Worm (Caenorhabditis elegans): ENCODE results near the gene asm-2.

Gene asm-2

ce11 chrX:11290528-11290927, 33.5 kb downstream of the asm-2 start:
- TF ChIP-seq ets-4 (tag; optimal IDR thresholded peaks at IDR 0.05) (no peak), ceh-48 (tag; optimal IDR thresholded peaks at IDR 0.05) (peak; percentile 72)

DNA sequence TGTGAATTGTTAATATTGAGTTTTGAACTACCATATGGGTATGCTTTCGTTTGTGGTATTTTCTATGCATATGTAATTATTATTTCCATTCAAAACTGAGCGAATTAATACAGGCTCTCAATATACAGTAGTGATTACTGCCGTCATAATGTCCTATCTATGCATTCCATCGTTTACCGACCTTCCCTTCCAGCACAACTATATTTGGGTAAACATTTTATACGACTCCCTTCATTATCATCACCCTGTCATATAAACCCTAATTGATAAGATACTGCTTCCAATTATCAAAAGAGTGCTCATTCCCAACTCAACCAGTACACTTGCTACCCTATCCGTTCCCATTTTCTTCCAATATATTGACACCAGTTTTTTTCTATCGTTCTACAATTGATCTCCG, 34.1 kb downstream of the asm-2 start:
- no peak for TF ChIP-seq ceh-18 (tag; optimal IDR thresholded peaks at IDR 0.05)
- no peak for TF ChIP-seq npax-4 (tag; optimal IDR thresholded peaks at IDR 0.05)
- TF ChIP-seq ttx-3 (tag; optimal IDR thresholded peaks at IDR 0.05) = no peak
- TF ChIP-seq hlh-15 (tag; optimal IDR thresholded peaks at IDR 0.05) = no peak
- TF ChIP-seq elt-2 (tag; optimal IDR thresholded peaks at IDR 0.05) = peak; percentile 77
- TF ChIP-seq C08G9.2 (tag; optimal IDR thresholded peaks at IDR 0.05) = no peak
- no peak for TF ChIP-seq ets-4 (tag; optimal IDR thresholded peaks at IDR 0.05)
- no peak for TF ChIP-seq ama-1 (optimal IDR thresholded peaks at IDR 0.05)

ce11 chrX:11287617-11288016, 36.4 kb downstream of the asm-2 start, which contains the start of gene F38B2.4:
Gene F38B2.4, minus strand, starts transcription at chrX:11287717.
- TF ChIP-seq mec-3 (tag; optimal IDR thresholded peaks at IDR 0.05; ENCODE audit: borderline replicate concordance) (no peak), T23F11.4 (GFP tag; optimal IDR thresholded peaks at IDR 0.05) (no peak), sox-2 (GFP tag; IDR thresholded peaks at IDR 0.05) (no peak), fax-1 (tag; optimal IDR thresholded peaks at IDR 0.05) (no peak)

- no peak for TF ChIP-seq dmd-4 (tag; optimal IDR thresholded peaks at IDR 0.05; ENCODE audit: borderline replicate concordance)
- no peak for TF ChIP-seq zip-5 (tag; optimal IDR thresholded peaks at IDR 0.05)
- no peak for TF ChIP-seq ceh-9 (tag; optimal IDR thresholded peaks at IDR 0.05)
- no peak for TF ChIP-seq pqm-1 (tag; optimal IDR thresholded peaks at IDR 0.05)
- TF ChIP-seq sox-4 (tag; optimal IDR thresholded peaks at IDR 0.05) = no peak
- no peak for TF ChIP-seq fkh-6 (tag; optimal IDR thresholded peaks at IDR 0.05)
- TF ChIP-seq fkh-10 (GFP tag; optimal IDR thresholded peaks at IDR 0.05) = no peak
- no peak for TF ChIP-seq nfya-1 (tag; optimal IDR thresholded peaks at IDR 0.05)
- TF ChIP-seq ceh-6 (GFP tag; optimal IDR thresholded peaks at IDR 0.05) = no peak
- no peak for TF ChIP-seq madf-2 (tag; optimal IDR thresholded peaks at IDR 0.05)
- TF ChIP-seq T23F11.4 (GFP tag; optimal IDR thresholded peaks at IDR 0.05) = no peak
- TF ChIP-seq unc-42 (tag; optimal IDR thresholded peaks at IDR 0.05) = no peak
- no peak for TF ChIP-seq ceh-19 (GFP tag; optimal IDR thresholded peaks at IDR 0.05)
- no peak for TF ChIP-seq ceh-34 (tag; optimal IDR thresholded peaks at IDR 0.05)
Observed at ce11 chrX:11286246-11286645, 37.8 kb downstream of the asm-2 start, which contains the start of gene F38B2.3. Gene F38B2.3, minus strand, starts transcription at chrX:11286346.

ce11 chrX:11281148-11281547, 42.9 kb downstream of the asm-2 start, which contains the start of gene F38B2.6:
Gene F38B2.6, minus strand, starts transcription at chrX:11281248.
- TF ChIP-seq dve-1 (tag; optimal IDR thresholded peaks at IDR 0.05) = no peak
- TF ChIP-seq ceh-24 (tag; optimal IDR thresholded peaks at IDR 0.05) = no peak

DNA sequence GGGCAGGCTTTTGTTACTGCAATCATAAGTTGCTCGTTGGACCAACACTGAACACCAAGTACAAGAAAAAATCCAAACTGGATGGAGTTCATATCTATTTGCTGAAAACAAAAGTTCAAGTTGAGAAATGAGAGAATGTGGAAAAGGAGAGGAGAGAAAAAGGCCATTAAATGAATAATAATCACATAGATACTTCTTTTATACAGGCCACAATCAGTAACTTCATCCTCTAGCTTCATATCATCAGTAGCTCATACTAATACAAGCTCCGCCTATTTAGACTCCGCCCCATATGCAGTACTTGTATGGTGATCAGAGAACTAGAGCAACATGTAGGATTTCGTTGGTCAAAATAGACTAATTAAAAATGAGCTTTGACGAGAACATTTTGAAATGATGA, 44.8 kb downstream of the asm-2 start, which contains the start of gene F38B2.2:
Gene F38B2.2, minus strand, starts transcription at position 101 of the 400 bp plus-strand sequence.
- no peak for TF ChIP-seq sox-4 (tag; optimal IDR thresholded peaks at IDR 0.05)
- TF ChIP-seq fkh-6 (tag; optimal IDR thresholded peaks at IDR 0.05) = no peak
- TF ChIP-seq unc-42 (tag; optimal IDR thresholded peaks at IDR 0.05) = no peak
- no peak for TF ChIP-seq ceh-6 (GFP tag; optimal IDR thresholded peaks at IDR 0.05)
- TF ChIP-seq ceh-48 (tag; optimal IDR thresholded peaks at IDR 0.05) = no peak
- no peak for TF ChIP-seq dmd-4 (tag; optimal IDR thresholded peaks at IDR 0.05; ENCODE audit: borderline replicate concordance)
- no peak for TF ChIP-seq elt-4 (tag; optimal IDR thresholded peaks at IDR 0.05)
- no peak for TF ChIP-seq ets-4 (tag; optimal IDR thresholded peaks at IDR 0.05)
- no peak for TF ChIP-seq npax-4 (tag; optimal IDR thresholded peaks at IDR 0.05)
- no peak for TF ChIP-seq che-1 (tag; optimal IDR thresholded peaks at IDR 0.05)
- no peak for TF ChIP-seq zip-5 (tag; optimal IDR thresholded peaks at IDR 0.05)
- no peak for TF ChIP-seq fkh-10 (GFP tag; optimal IDR thresholded peaks at IDR 0.05)
- TF ChIP-seq ceh-19 (GFP tag; optimal IDR thresholded peaks at IDR 0.05) = no peak
- TF ChIP-seq unc-86 (tag; optimal IDR thresholded peaks at IDR 0.05) = no peak
- TF ChIP-seq pha-4 (tag; optimal IDR thresholded peaks at IDR 0.05) = no peak
- TF ChIP-seq pag-3 (tag; optimal IDR thresholded peaks at IDR 0.05; ENCODE audit: borderline replicate concordance) = no peak
